Worm (Caenorhabditis elegans) whole organism, L2 larva: ENCODE measurements around the gene M02B1.3.
"Not testable (repeated sequence)": the region's sequence is repeated elsewhere in the genome, so short reads cannot be mapped to it uniquely, and the experiment has no call there.

ENCODE experiments used
- C34F6.9 ChIP-seq: fragments of 150-350 bp; optimal IDR thresholded peaks from 2 replicates; lab custom pipeline; 2014; ENCODE audit warnings: missing biosample characterization, missing genetic modification characterization
- F13H6.1 ChIP-seq: sonication (generic microtip); optimal IDR thresholded peaks from 2 replicates; lab custom pipeline; 2016; ENCODE audit warnings: missing genetic modification characterization, missing compliant biosample characterization
- R02D3.7 ChIP-seq: fragments of 150-350 bp; optimal IDR thresholded peaks from 2 replicates; lab custom pipeline; 2014; ENCODE audit warnings: missing biosample characterization, missing genetic modification characterization
- ZK546.5 ChIP-seq: sonication (generic microtip); optimal IDR thresholded peaks from 2 replicates; lab custom pipeline; 2017; ENCODE audit warnings: missing biosample characterization, missing genetic modification characterization
- alr-1 ChIP-seq: fragments of 150-350 bp; optimal IDR thresholded peaks from 2 replicates; lab custom pipeline; 2014; ENCODE audit warnings: missing biosample characterization, missing genetic modification characterization
- aly-2 ChIP-seq: fragments of 150-350 bp; optimal IDR thresholded peaks from 2 replicates; lab custom pipeline; 2014; ENCODE audit warnings: missing biosample characterization, missing genetic modification characterization
- ama-1 ChIP-seq: fragments of 150-350 bp; optimal IDR thresholded peaks from 2 replicates; lab custom pipeline; 2018; ENCODE audit warnings: inconsistent platforms
- ceh-16 ChIP-seq: fragments of 150-350 bp; optimal IDR thresholded peaks from 2 replicates; lab custom pipeline; 2014; ENCODE audit warnings: missing biosample characterization, missing genetic modification characterization
- ceh-82 ChIP-seq: fragments of 150-350 bp; optimal IDR thresholded peaks from 2 replicates; lab custom pipeline; 2014; ENCODE audit warnings: missing biosample characterization, missing genetic modification characterization
- crh-2 ChIP-seq: sonication (generic microtip); optimal IDR thresholded peaks from 2 replicates; lab custom pipeline; 2017; ENCODE audit warnings: missing biosample characterization, missing genetic modification characterization
- dmd-4 ChIP-seq: sonication (generic microtip); optimal IDR thresholded peaks from 2 replicates; lab custom pipeline; 2017; ENCODE audit warnings: missing biosample characterization, missing genetic modification characterization
- elt-3 ChIP-seq: sonication (generic microtip); optimal IDR thresholded peaks from 2 replicates; lab custom pipeline; 2017; ENCODE audit warnings: missing biosample characterization, missing genetic modification characterization
- fos-1 ChIP-seq: fragments of 150-350 bp; optimal IDR thresholded peaks from 2 replicates; lab custom pipeline; 2014; ENCODE audit warnings: missing biosample characterization, missing genetic modification characterization
- gmeb-1 ChIP-seq: fragments of 150-350 bp; optimal IDR thresholded peaks from 2 replicates; lab custom pipeline; 2014; ENCODE audit warnings: missing biosample characterization, missing genetic modification characterization
- lin-11 ChIP-seq: fragments of 150-350 bp; sonication (generic microtip); optimal IDR thresholded peaks from 2 replicates; lab custom pipeline; 2014; ENCODE audit warnings: missing biosample characterization, missing genetic modification characterization, inconsistent platforms, mixed read lengths
- lin-13 ChIP-seq: fragments of 150-350 bp; optimal IDR thresholded peaks from 2 replicates; lab custom pipeline; 2014; ENCODE audit warnings: missing biosample characterization, missing genetic modification reagents, missing genetic modification characterization
- lin-39 ChIP-seq: fragments of 150-350 bp; optimal IDR thresholded peaks from 2 replicates; lab custom pipeline; 2014; ENCODE audit warnings: missing biosample characterization, missing genetic modification reagents, missing genetic modification characterization
- mab-5 ChIP-seq: fragments of 150-350 bp; optimal IDR thresholded peaks from 2 replicates; lab custom pipeline; 2014; ENCODE audit warnings: missing biosample characterization, missing genetic modification characterization
- mbf-1 ChIP-seq: sonication (generic microtip); optimal IDR thresholded peaks from 2 replicates; lab custom pipeline; 2017; ENCODE audit warnings: missing biosample characterization, missing genetic modification characterization
- nhr-10 ChIP-seq: sonication (generic microtip); optimal IDR thresholded peaks from 2 replicates; lab custom pipeline; 2017; ENCODE audit warnings: missing biosample characterization, missing genetic modification characterization
- nhr-11 ChIP-seq: fragments of 150-350 bp; optimal IDR thresholded peaks from 2 replicates; lab custom pipeline; 2014; ENCODE audit warnings: missing biosample characterization, missing genetic modification characterization
- nhr-12 ChIP-seq: fragments of 150-350 bp; optimal IDR thresholded peaks from 2 replicates; lab custom pipeline; 2014; ENCODE audit warnings: missing biosample characterization, missing genetic modification characterization
- nhr-23 ChIP-seq: fragments of 150-350 bp; optimal IDR thresholded peaks from 2 replicates; lab custom pipeline; 2014; ENCODE audit warnings: missing biosample characterization, missing genetic modification reagents, missing genetic modification characterization
- nhr-25 ChIP-seq: fragments of 150-350 bp; sonication (generic microtip); optimal IDR thresholded peaks from 3 replicates; lab custom pipeline; 2014; ENCODE audit warnings: missing biosample characterization, missing genetic modification characterization
- nhr-6 ChIP-seq: fragments of 150-350 bp; optimal IDR thresholded peaks from 2 replicates; lab custom pipeline; 2014; ENCODE audit warnings: missing biosample characterization, missing genetic modification characterization
- nhr-77 ChIP-seq: fragments of 150-350 bp; optimal IDR thresholded peaks from 2 replicates; lab custom pipeline; 2014; ENCODE audit warnings: missing biosample characterization, missing genetic modification characterization
- peb-1 ChIP-seq: fragments of 150-350 bp; optimal IDR thresholded peaks from 2 replicates; lab custom pipeline; 2014; ENCODE audit warnings: missing biosample characterization, missing genetic modification characterization
- sem-4 ChIP-seq: fragments of 150-350 bp; optimal IDR thresholded peaks from 2 replicates; lab custom pipeline; 2014; ENCODE audit warnings: missing biosample characterization, missing genetic modification reagents, missing genetic modification characterization
- skn-1 ChIP-seq: sonication (generic microtip); optimal IDR thresholded peaks from 2 replicates; lab custom pipeline; 2017; ENCODE audit warnings: missing biosample characterization, missing genetic modification characterization
- sma-3 ChIP-seq: sonication (generic microtip); optimal IDR thresholded peaks from 2 replicates; lab custom pipeline; 2016; ENCODE audit warnings: missing genetic modification reagents, missing genetic modification characterization, missing compliant biosample characterization
- sma-9 ChIP-seq, 2 experiments: fragments of 150-350 bp in 1 of 2; sonication (generic microtip) in 1 of 2; optimal IDR thresholded peaks; 2 replicates each; lab custom pipeline; 2014 to 2016; ENCODE audit warnings: missing genetic modification characterization in 2 of 2, mild to moderate bottlenecking in 1 of 2, missing biosample characterization in 1 of 2, missing compliant biosample characterization in 1 of 2, missing genetic modification reagents in 1 of 2, moderate library complexity in 1 of 2
- snpc-4 ChIP-seq: fragments of 150-350 bp; optimal IDR thresholded peaks from 2 replicates; lab custom pipeline; 2014; ENCODE audit warnings: missing biosample characterization, missing genetic modification characterization
- unc-62 ChIP-seq: fragments of 150-350 bp; optimal IDR thresholded peaks from 2 replicates; lab custom pipeline; 2014; ENCODE audit warnings: missing biosample characterization, missing genetic modification reagents, missing genetic modification characterization
- zag-1 ChIP-seq: fragments of 150-350 bp; optimal IDR thresholded peaks from 2 replicates; lab custom pipeline; 2014; ENCODE audit warnings: missing biosample characterization, missing genetic modification characterization
- ztf-1 ChIP-seq: fragments of 200-800 bp; sonication (Bioruptor generic); conservative IDR thresholded peaks from 2 replicates; pipeline ENCODE4 v1.3.6; 2022; ENCODE audit warnings: missing genetic modification characterization, missing compliant biosample characterization
- ztf-11 ChIP-seq: sonication (generic microtip); optimal IDR thresholded peaks from 2 replicates; lab custom pipeline; 2017; ENCODE audit warnings: missing biosample characterization, missing genetic modification characterization

Gene M02B1.3

DNA sequence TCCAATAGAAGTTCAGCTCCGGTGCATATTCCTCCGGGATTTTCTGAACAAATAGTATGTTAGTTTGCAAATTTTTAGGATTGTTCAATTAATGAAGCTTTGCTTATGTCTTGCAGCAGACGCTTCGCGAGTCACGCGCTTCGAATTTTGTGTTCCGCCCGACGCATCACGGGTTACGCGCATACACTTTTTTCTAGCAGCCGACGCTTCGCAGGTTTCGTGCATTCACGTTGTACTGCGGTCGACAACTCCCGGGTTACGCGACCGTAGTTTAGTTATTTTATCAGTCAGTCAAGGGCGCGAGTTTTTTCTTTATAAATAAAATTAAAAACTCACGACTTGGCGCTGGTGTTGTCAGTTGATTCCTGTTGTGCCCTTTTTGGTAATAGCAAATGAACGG lies 33.5 kb downstream of the M02B1.3 start:
- TF ChIP-seq ama-1 (lab: Kevin White, UChicago) (no peak), sem-4 (tag; lab: Kevin White, UChicago) (no peak), C34F6.9 (tag; lab: Kevin White, UChicago) (no peak), snpc-4 (tag; lab: Kevin White, UChicago) (peak; percentile 28), R02D3.7 (tag; lab: Kevin White, UChicago) (no peak), gmeb-1 (tag; lab: Kevin White, UChicago) (no peak), ceh-82 (tag; lab: Kevin White, UChicago) (no peak)

- no peak for TF ChIP-seq skn-1 (tag; lab: Kevin White, UChicago)
- no peak for TF ChIP-seq F13H6.1 (tag; lab: Kevin White, UChicago)
- no peak for TF ChIP-seq zag-1 (tag; lab: Kevin White, UChicago)
- no peak for TF ChIP-seq nhr-12 (tag; lab: Kevin White, UChicago)
- TF ChIP-seq C34F6.9 (tag; lab: Kevin White, UChicago) = no peak
- TF ChIP-seq ZK546.5 (tag; lab: Kevin White, UChicago) = no peak
- no peak for TF ChIP-seq lin-11 (tag; lab: Kevin White, UChicago)
- no peak for TF ChIP-seq mab-5
- TF ChIP-seq ztf-1 (GFP tag; lab: Robert Waterston, UW) = no peak
- no peak for TF ChIP-seq ceh-16 (tag; lab: Kevin White, UChicago)
- TF ChIP-seq elt-3 (tag; lab: Kevin White, UChicago) = no peak
- TF ChIP-seq nhr-6 (tag; lab: Kevin White, UChicago) = no peak
- TF ChIP-seq nhr-10 = no peak
These were observed 34.0 kb downstream of the M02B1.3 start for ce11 chrIV:12870315-12870714.

DNA sequence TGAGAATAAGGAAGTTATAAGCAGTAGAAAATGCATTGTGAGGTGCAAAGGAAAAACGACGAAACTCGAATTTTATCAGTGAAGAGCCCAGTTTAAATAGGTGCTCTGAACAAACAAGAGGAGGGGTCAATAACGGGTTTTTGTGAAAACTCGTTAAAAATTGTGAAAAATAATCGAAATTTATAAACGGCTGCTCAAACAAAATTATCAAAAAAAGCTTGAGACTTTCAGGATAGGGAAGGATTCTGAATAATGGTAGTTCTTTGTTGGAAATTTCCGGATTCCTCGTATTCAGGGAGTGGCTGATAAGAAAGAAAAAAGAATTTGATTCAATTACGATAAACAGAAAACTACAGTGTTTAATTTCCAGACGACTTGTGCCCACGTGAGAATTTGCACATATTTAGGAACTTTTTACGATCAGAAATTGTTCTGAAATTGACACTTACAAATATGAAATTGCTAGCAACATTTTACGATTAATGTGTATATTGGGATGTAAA lies 35.2 kb downstream of the M02B1.3 start, which contains the start of gene clec-187:
Gene clec-187, minus strand, starts transcription at position 51 of the 503 bp plus-strand sequence.
- TF ChIP-seq ztf-11 (tag; lab: Kevin White, UChicago) = no peak
- peak; percentile 9 for TF ChIP-seq fos-1 (tag; lab: Kevin White, UChicago)

DNA sequence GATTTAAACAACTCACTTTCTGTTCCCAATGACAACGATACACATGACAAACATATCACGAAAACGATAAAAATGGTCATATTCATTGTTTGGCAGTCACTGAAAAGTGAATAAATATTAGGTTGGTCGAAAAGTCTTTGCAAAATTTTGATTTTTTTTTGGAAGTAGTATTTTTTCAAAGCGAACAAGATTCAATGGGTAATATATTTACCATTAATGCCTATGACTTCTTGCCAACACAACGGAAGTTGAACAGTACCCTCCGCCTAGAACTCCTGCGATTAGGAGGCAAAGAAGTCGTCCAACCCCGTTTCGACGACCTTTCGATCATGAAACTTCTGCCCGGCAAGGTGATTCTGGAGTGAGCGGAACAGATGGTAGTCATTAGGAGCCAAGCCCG lies 39.0 kb downstream of the M02B1.3 start, which contains the start of gene ZK896.1:
Gene ZK896.1, minus strand, starts transcription at position 101 of the 400 bp plus-strand sequence.
- not testable (repeated sequence) for TF ChIP-seq nhr-11 (tag; lab: Kevin White, UChicago); C34F6.9 (tag; lab: Kevin White, UChicago); lin-13 (GFP tag; lab: Kevin White, UChicago)

DNA sequence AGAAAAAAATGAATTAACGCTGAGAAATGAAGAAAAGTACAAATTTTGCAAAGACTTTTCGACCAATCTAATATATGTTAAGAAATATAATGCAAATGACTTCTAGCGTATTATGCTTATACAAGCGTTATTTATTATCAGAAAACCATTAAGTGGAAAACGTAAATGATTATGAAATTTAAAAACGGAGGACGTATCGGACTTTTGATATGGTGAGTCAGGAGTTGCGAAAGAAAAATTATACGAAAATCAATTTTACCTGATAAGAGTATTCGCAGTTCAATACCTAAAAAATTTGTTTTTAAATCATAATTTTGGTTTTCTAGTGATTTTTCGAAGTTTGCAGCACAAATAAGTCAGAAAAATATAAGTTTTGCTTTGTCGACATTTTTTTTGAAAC lies 40.2 kb downstream of the M02B1.3 start:
- TF ChIP-seq sma-9 (GFP tag; optimal IDR thresholded peaks at IDR 0.05; lab: Kevin White, UChicago) (peak; percentile 31), sma-9 (tag; optimal IDR thresholded peaks at IDR 0.05; lab: Kevin White, UChicago) (no peak), nhr-11 (tag; lab: Kevin White, UChicago) (no peak), fos-1 (tag; lab: Kevin White, UChicago) (peak; percentile 85)

DNA sequence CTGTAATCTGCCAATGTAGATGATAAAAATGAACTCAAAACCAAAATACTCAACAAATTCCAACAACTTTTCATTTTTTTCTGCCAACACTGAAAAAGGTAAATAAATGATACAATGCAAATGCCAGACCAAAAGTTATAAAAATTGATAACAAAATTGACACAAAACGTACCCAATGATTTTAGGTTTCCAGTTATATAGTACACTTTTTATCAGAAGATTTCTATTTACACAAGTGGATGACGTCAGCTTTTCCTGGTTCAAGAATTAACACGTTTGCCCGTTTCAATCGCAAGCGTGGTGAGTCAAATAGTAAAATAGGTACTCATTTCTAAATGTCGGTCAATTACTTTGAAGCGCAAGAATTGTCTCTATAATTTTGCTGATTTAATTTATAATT lies 43.2 kb downstream of the M02B1.3 start, which contains the start of gene ZK896.5:
Gene ZK896.5, minus strand, starts transcription at position 89 of the 400 bp plus-strand sequence.
- peak; percentile 84 for TF ChIP-seq sma-9 (GFP tag; optimal IDR thresholded peaks at IDR 0.05; lab: Kevin White, UChicago)
- no peak for TF ChIP-seq sma-9 (tag; optimal IDR thresholded peaks at IDR 0.05; lab: Kevin White, UChicago)
- TF ChIP-seq fos-1 (tag; lab: Kevin White, UChicago) = peak; percentile 88
- TF ChIP-seq crh-2 = peak; percentile 18
- TF ChIP-seq nhr-11 (tag; lab: Kevin White, UChicago) = no peak

DNA sequence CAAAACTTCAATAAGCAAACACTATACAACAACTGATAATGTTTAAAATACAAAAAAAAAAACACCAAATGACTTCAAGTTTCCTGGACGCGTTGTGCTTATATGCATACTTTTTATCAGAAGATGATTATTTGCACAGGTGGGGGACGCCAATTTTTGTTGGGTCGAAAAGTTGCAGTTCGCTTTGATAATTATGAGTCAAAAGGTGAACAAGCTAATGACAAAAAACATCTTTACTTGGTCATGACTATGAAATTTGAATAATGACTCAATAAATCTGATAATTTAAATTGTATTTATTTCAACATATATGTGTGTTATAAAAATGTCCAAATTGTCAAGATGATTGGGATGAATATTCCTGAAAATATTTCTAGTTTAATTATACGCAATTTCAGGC lies 46.9 kb downstream of the M02B1.3 start, which contains the start of gene ZK896.4:
Gene ZK896.4, minus strand, starts transcription at position 101 of the 400 bp plus-strand sequence.
- TF ChIP-seq nhr-25 (no peak), ztf-1 (GFP tag; lab: Robert Waterston, UW) (no peak), ceh-82 (tag; lab: Kevin White, UChicago) (no peak), lin-11 (tag; lab: Kevin White, UChicago) (no peak), nhr-23 (tag; lab: Kevin White, UChicago) (no peak), R02D3.7 (tag; lab: Kevin White, UChicago) (no peak), mab-5 (no peak), lin-39 (no peak), nhr-77 (tag; lab: Kevin White, UChicago) (no peak), dmd-4 (no peak), peb-1 (tag; lab: Kevin White, UChicago) (no peak), alr-1 (tag; lab: Kevin White, UChicago) (no peak), mbf-1 (tag; lab: Kevin White, UChicago) (no peak), unc-62 (GFP tag; lab: Kevin White, UChicago) (no peak), aly-2 (no peak), sma-3 (GFP tag; lab: Kevin White, UChicago) (no peak), nhr-12 (tag; lab: Kevin White, UChicago) (no peak), nhr-11 (tag; lab: Kevin White, UChicago) (no peak)
